Fruit fly (Drosophila melanogaster): Measurements from ENCODE around the gene CG17544.

DNA sequence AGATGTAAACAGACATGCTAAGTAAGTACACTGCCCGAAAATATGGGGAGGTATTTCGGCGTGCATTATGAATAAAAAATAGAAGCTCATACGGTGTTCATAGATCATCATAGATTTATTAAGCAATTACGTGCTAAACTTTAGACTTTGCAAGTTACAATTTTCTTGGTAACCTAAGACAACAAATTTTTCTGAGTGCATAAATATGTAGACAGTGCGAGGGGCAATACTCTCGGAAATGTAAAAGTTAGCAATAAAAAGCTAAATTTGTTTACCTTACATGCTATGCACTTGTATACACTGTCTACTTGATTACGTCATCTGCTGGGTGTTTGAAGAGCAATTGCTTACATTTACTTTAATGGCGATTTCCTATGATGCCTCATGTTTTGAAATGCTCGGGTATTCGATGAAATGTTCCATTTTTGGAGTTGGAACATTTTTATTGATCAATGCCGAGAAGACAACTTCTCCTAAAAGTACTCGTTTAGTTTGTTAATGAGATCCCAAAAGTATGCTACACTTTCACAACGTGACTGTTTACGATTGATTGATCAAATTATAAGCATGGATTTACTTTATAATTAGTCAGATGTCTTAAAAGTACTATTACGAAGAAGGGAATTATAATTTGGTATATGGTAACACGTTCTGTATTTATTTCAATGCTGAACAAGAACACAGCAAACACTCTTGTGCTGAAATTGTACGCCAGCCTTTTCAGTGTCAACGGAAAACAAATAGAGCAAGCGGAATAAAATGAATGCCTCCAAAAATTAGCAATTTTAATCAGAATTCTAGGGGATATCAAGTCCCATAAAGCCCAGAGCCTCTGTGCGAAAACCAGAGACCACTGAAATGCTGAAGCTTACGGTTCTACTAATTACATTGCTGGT is 18.6 kb upstream of the CG17544 start, which contains the start of gene Lectin-galC1:
- no peak for TF ChIP-seq Dfd (GFP tag; optimal IDR thresholded peaks at IDR 0.05)
- no peak for TF ChIP-seq GATAd (GFP tag; optimal IDR thresholded peaks at IDR 0.05)
- no peak for TF ChIP-seq brk (GFP tag; optimal IDR thresholded peaks at IDR 0.05)
- TF ChIP-seq pan (optimal IDR thresholded peaks at IDR 0.05): no peak
- no peak for TF ChIP-seq CrebA (GFP tag; optimal IDR thresholded peaks at IDR 0.05; ENCODE audit: borderline replicate concordance)
- no peak for TF ChIP-seq dl (GFP tag; optimal IDR thresholded peaks at IDR 0.05; ENCODE audit: insufficient read depth in 1 of 2, partially characterized antibody in 2 of 2)
- no peak for TF ChIP-seq Hr78 (GFP tag; optimal IDR thresholded peaks at IDR 0.05)
- TF ChIP-seq rgr (GFP tag; optimal IDR thresholded peaks at IDR 0.05): no peak
